Worm (Caenorhabditis elegans) whole organism, mixed stage, embryonic: ENCODE measurements around the gene vit-4.

Experiments used
- elt-1 ChIP-seq: sonication (generic microtip); optimal IDR thresholded peaks from 2 replicates; lab custom pipeline; 2017; ENCODE audit warnings: missing genetic modification characterization, mild to moderate bottlenecking, missing compliant biosample characterization, antibody characterized with exemption, moderate library complexity, borderline replicate concordance; ENCODE audit not compliant: insufficient read depth
- lin-13 ChIP-seq: fragments of 150-350 bp; optimal IDR thresholded peaks from 2 replicates; lab custom pipeline; 2014; ENCODE audit warnings: missing biosample characterization, missing genetic modification characterization
- lsy-2 ChIP-seq: fragments of 150-350 bp; optimal IDR thresholded peaks from 2 replicates; lab custom pipeline; 2014; ENCODE audit warnings: missing biosample characterization, missing genetic modification characterization
- mep-1 ChIP-seq: fragments of 150-350 bp; optimal IDR thresholded peaks from 2 replicates; lab custom pipeline; 2017; ENCODE audit warnings: missing biosample characterization, missing genetic modification reagents, missing genetic modification characterization, inconsistent platforms
- nhr-237 ChIP-seq: fragments of 150-350 bp; optimal IDR thresholded peaks from 2 replicates; lab custom pipeline; 2014; ENCODE audit warnings: missing biosample characterization, missing genetic modification characterization
- unc-62 ChIP-seq: fragments of 150-350 bp; optimal IDR thresholded peaks from 2 replicates; lab custom pipeline; 2014; ENCODE audit warnings: missing biosample characterization, missing genetic modification reagents, missing genetic modification characterization

ce11 chrX:3542242-3542641 is 21.5 kb downstream of the vit-4 start, which contains the start of gene rgs-7:
- no peak for TF ChIP-seq elt-1 (tag; lab: Kevin White, UChicago)
- TF ChIP-seq unc-62 (GFP tag; lab: Kevin White, UChicago): no peak
- no peak for TF ChIP-seq nhr-237 (tag; lab: Kevin White, UChicago)
- TF ChIP-seq lin-13 (tag; lab: Kevin White, UChicago): no peak
- TF ChIP-seq mep-1 (tag; lab: Kevin White, UChicago): no peak
- no peak for TF ChIP-seq lsy-2 (tag; lab: Kevin White, UChicago)
